Worm (Caenorhabditis elegans): ENCODE results near the gene syf-2.

DNA sequence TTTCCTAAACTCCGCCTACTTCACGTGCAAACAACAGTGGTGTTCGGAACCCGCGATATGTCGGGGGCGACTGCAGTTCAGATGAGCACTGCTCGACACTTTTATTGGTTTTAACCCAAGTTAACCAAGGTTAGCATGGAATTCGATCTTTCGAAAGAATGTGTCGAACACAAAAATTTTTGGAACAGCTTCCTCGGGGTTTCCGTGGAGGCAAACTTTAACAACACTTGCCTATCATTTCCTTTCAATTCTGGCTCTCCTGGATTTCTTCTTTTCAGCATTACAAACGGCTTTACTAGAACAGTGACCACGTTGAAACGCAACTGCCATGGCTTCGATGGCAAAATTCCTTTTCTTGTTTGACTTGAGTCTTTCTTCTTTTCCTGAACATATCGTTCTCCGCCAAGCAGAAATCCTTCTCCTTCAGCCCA, 20.6 kb downstream of the syf-2 start:
- TF ChIP-seq ztf-11 (tag; optimal IDR thresholded peaks at IDR 0.05) = no peak
- TF ChIP-seq attf-4 (tag; optimal IDR thresholded peaks at IDR 0.05) = no peak
- no peak for TF ChIP-seq nhr-25 (tag; optimal IDR thresholded peaks at IDR 0.05; ENCODE audit: borderline replicate concordance, insufficient read depth)
- TF ChIP-seq F37D6.2 (tag; optimal IDR thresholded peaks at IDR 0.05) = no peak
- peak; percentile 97 for TF ChIP-seq dve-1 (tag; optimal IDR thresholded peaks at IDR 0.05; ENCODE audit: insufficient read depth)
- TF ChIP-seq unc-130 (GFP tag; optimal IDR thresholded peaks at IDR 0.05) = peak; percentile 24
- no peak for TF ChIP-seq unc-39 (tag; optimal IDR thresholded peaks at IDR 0.05)
- no peak for TF ChIP-seq ceh-82 (tag; optimal IDR thresholded peaks at IDR 0.05)
- peak; percentile 59; the same call in 1 of the 2 replicates for TF ChIP-seq zfp-3 (GFP tag; conservative IDR thresholded peaks at IDR 0.05)
- peak; percentile 98 for TF ChIP-seq ama-1 (optimal IDR thresholded peaks at IDR 0.05)
- TF ChIP-seq unc-62 (GFP tag; optimal IDR thresholded peaks at IDR 0.05 in 1 of 2) = peak in 1 of 2 experiments; percentile 59
- no peak for TF ChIP-seq unc-62 (tag; optimal IDR thresholded peaks at IDR 0.05)

All from whole organism, L4 larva.